Worm (Caenorhabditis elegans): Measurements from ENCODE around the gene C45G9.8.
A peak's percentile ranks its signal among the peaks of the same experiment; 100 is the strongest.

Gene C45G9.8

ce11 chrIII:5044709-5045108 lies 8.7 kb downstream of the C45G9.8 start, which contains the start of gene C45G9.14:
C45G9.14 (plus strand) TSS chrIII:5045009.
- TF ChIP-seq ZK546.5 (tag; optimal IDR thresholded peaks at IDR 0.05) (no peak), zag-1 (tag; optimal IDR thresholded peaks at IDR 0.05) (no peak), jun-1 (tag; optimal IDR thresholded peaks at IDR 0.05) (no peak), skn-1 (tag; optimal IDR thresholded peaks at IDR 0.05) (no peak), fkh-10 (GFP tag; optimal IDR thresholded peaks at IDR 0.05) (no peak)

ce11 chrIII:5042112-5042511 lies 11.3 kb downstream of the C45G9.8 start, which contains the start of gene nlp-43:
nlp-43 (plus strand) TSS chrIII:5042412.
- no peak for TF ChIP-seq nhr-23 (tag; optimal IDR thresholded peaks at IDR 0.05)
- TF ChIP-seq nhr-77 (tag; optimal IDR thresholded peaks at IDR 0.05): no peak
- TF ChIP-seq ceh-9 (tag; optimal IDR thresholded peaks at IDR 0.05): no peak
- TF ChIP-seq ceh-16 (tag; optimal IDR thresholded peaks at IDR 0.05): no peak
- no peak for TF ChIP-seq elt-2 (tag; optimal IDR thresholded peaks at IDR 0.05)
- TF ChIP-seq tbx-2 (tag; optimal IDR thresholded peaks at IDR 0.05): no peak
- TF ChIP-seq nhr-12 (tag; optimal IDR thresholded peaks at IDR 0.05): no peak
- no peak for TF ChIP-seq ceh-82 (tag; optimal IDR thresholded peaks at IDR 0.05)
- no peak for TF ChIP-seq ztf-11 (tag; optimal IDR thresholded peaks at IDR 0.05)
- TF ChIP-seq zag-1 (tag; optimal IDR thresholded peaks at IDR 0.05): no peak
- TF ChIP-seq hmg-11 (tag; optimal IDR thresholded peaks at IDR 0.05): no peak
- no peak for TF ChIP-seq unc-62 (GFP tag; optimal IDR thresholded peaks at IDR 0.05)
- no peak for TF ChIP-seq elt-3 (tag; optimal IDR thresholded peaks at IDR 0.05)
- TF ChIP-seq nhr-237 (tag; optimal IDR thresholded peaks at IDR 0.05): no peak
- TF ChIP-seq nhr-67 (tag; optimal IDR thresholded peaks at IDR 0.05): no peak
- no peak for TF ChIP-seq pha-4 (tag; optimal IDR thresholded peaks at IDR 0.05)
- TF ChIP-seq unc-39 (tag; optimal IDR thresholded peaks at IDR 0.05): no peak

DNA sequence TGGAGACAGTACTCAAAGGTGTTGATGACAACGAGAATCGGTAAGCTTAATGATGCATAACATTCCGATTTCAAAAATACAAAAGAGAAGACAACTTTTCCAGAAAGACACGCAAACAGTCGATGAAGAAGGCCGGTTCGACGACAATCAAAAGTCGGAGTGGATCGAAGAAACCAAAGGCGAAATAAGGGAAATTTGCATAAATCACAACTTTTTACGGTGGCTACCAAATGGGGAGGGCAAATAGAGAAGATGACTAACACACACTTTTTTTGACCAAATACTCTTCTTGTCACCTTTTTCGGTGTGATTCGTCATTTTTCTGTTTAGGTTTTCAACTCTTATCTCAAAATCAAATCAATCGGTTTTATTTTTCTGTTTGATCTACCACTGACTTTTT lies 17.3 kb downstream of the C45G9.8 start, which contains the start of gene C45G9.6:
Gene C45G9.6, plus strand, starts transcription at position 301 of the 400 bp plus-strand sequence.
- TF ChIP-seq ceh-82 (tag; optimal IDR thresholded peaks at IDR 0.05) (no peak), egl-5 (tag; optimal IDR thresholded peaks at IDR 0.05) (peak; percentile 4), unc-62 (GFP tag; optimal IDR thresholded peaks at IDR 0.05) (no peak)

DNA sequence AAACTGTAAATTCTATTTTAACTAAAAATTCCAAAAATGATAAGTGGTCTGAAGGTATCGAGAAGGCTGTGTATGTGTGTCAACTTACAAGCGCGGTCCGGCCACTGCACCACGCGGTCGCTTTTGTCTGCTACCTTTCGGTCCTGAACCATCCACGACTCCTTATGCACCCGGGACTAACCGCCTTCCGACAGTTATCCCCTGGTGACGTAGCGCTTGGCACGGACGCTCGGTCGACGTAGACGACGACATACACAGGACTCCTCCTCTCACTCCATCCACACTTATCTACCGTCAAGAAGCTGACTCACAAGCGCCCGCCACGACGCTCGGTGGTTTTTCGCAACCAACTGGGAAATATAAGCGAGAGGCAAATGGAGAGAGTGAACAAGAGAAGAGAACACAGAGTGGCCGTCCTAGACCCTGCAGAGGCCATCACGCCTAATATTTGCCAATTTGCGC lies 22.0 kb downstream of the C45G9.8 start:
- TF ChIP-seq elt-2 (tag; optimal IDR thresholded peaks at IDR 0.05) (peak; percentile 62), skn-1 (tag; optimal IDR thresholded peaks at IDR 0.05) (peak; percentile 65), elt-1 (tag; optimal IDR thresholded peaks at IDR 0.05) (peak; percentile 11), nfya-1 (tag; optimal IDR thresholded peaks at IDR 0.05; ENCODE audit: insufficient read depth) (peak; percentile 67), R02D3.7 (tag; optimal IDR thresholded peaks at IDR 0.05) (peak; percentile 10), jun-1 (tag; optimal IDR thresholded peaks at IDR 0.05) (peak; percentile 69), hmg-11 (tag; optimal IDR thresholded peaks at IDR 0.05) (peak; percentile 94), lsy-12 (tag; optimal IDR thresholded peaks at IDR 0.05) (peak; percentile 73), lin-39 (tag; optimal IDR thresholded peaks at IDR 0.05) (peak; percentile 59), aly-2 (tag; optimal IDR thresholded peaks at IDR 0.05) (peak; percentile 32), nhr-25 (tag; optimal IDR thresholded peaks at IDR 0.05) (peak; percentile 67), nhr-43 (tag; optimal IDR thresholded peaks at IDR 0.05; ENCODE audit: poor library complexity, severe bottlenecking) (peak; percentile 58), pha-4 (tag; optimal IDR thresholded peaks at IDR 0.05) (peak; percentile 76), nhr-23 (tag; optimal IDR thresholded peaks at IDR 0.05) (peak; percentile 67), tbx-2 (tag; optimal IDR thresholded peaks at IDR 0.05) (peak; percentile 65)

- TF ChIP-seq fkh-2 (tag; optimal IDR thresholded peaks at IDR 0.05): no peak
- TF ChIP-seq ceh-16 (tag; optimal IDR thresholded peaks at IDR 0.05): no peak
- no peak for TF ChIP-seq elt-2 (tag; optimal IDR thresholded peaks at IDR 0.05)
- no peak for TF ChIP-seq pha-4 (tag; optimal IDR thresholded peaks at IDR 0.05)
- TF ChIP-seq elt-3 (tag; optimal IDR thresholded peaks at IDR 0.05): no peak
- TF ChIP-seq hmg-11 (tag; optimal IDR thresholded peaks at IDR 0.05): no peak
- TF ChIP-seq nhr-25 (tag; optimal IDR thresholded peaks at IDR 0.05): no peak
- TF ChIP-seq unc-39 (tag; optimal IDR thresholded peaks at IDR 0.05): no peak
- no peak for TF ChIP-seq egl-5 (tag; optimal IDR thresholded peaks at IDR 0.05)
- no peak for TF ChIP-seq ztf-11 (tag; optimal IDR thresholded peaks at IDR 0.05)
- TF ChIP-seq nhr-12 (tag; optimal IDR thresholded peaks at IDR 0.05): no peak
- TF ChIP-seq skn-1 (tag; optimal IDR thresholded peaks at IDR 0.05): no peak
- no peak for TF ChIP-seq lin-15B (tag; optimal IDR thresholded peaks at IDR 0.05)
- TF ChIP-seq mml-1 (tag; optimal IDR thresholded peaks at IDR 0.05): no peak
- TF ChIP-seq R02D3.7 (tag; optimal IDR thresholded peaks at IDR 0.05): no peak
- TF ChIP-seq eor-1 (tag; optimal IDR thresholded peaks at IDR 0.05): no peak
- TF ChIP-seq ama-1 (optimal IDR thresholded peaks at IDR 0.05): no peak
- TF ChIP-seq ztf-4 (tag; optimal IDR thresholded peaks at IDR 0.05): no peak
- TF ChIP-seq snpc-4 (tag; optimal IDR thresholded peaks at IDR 0.05): no peak
Observed at ce11 chrIII:5030629-5031028, 22.8 kb downstream of the C45G9.8 start, which contains the start of gene klp-6. klp-6 (plus strand) TSS chrIII:5030929.
